Fruit fly (Drosophila melanogaster) whole organism, embryonic: ENCODE measurements around the gene CG31493.
A peak's percentile ranks its signal among the peaks of the same experiment; 100 is the strongest.

Source experiments
- Awh ChIP-seq: fragments of 200-800 bp; sonication (Bioruptor generic); IDR thresholded peaks from 2 replicates; pipeline ENCODE4, ENCODE4 v1.3.6; 2022; ENCODE audit warnings: missing biosample characterization, missing genetic modification characterization
- Bgb ChIP-seq: fragments of 200-800 bp; sonication (Bioruptor generic); IDR thresholded peaks from 2 replicates; pipeline ENCODE4 v1.3.6; 2022; ENCODE audit warnings: missing biosample characterization, missing genetic modification characterization; ENCODE audit not compliant: partially characterized antibody
- Bteb2 ChIP-seq: fragments of 200-800 bp; sonication (Bioruptor generic); optimal IDR thresholded peaks from 2 replicates; lab custom pipeline; 2016; ENCODE audit warnings: missing biosample characterization, missing genetic modification characterization
- CG10147 ChIP-seq: fragments of 200-800 bp; sonication (Bioruptor generic); optimal IDR thresholded peaks from 2 replicates; lab custom pipeline; 2019; ENCODE audit warnings: missing biosample characterization, mild to moderate bottlenecking, missing genetic modification characterization, moderate library complexity
- CG10979 ChIP-seq: fragments of 200-800 bp; sonication (Bioruptor generic); optimal IDR thresholded peaks from 2 replicates; lab custom pipeline; 2018; ENCODE audit warnings: missing biosample characterization, mild to moderate bottlenecking, missing genetic modification characterization, moderate library complexity
- CG11085 ChIP-seq: fragments of 200-800 bp; sonication (Bioruptor generic); IDR thresholded peaks from 2 replicates; pipeline ENCODE4 v1.3.6; 2022; ENCODE audit warnings: missing biosample characterization, missing genetic modification characterization
- CG11398 ChIP-seq: fragments of 200-800 bp; sonication (Bioruptor generic); optimal IDR thresholded peaks from 2 replicates; lab custom pipeline; 2016; ENCODE audit warnings: missing biosample characterization, missing genetic modification characterization
- CG1233 ChIP-seq: fragments of 200-800 bp; sonication (Bioruptor generic); optimal IDR thresholded peaks from 4 replicates; lab custom pipeline; 2018; ENCODE audit warnings: missing biosample characterization, mild to moderate bottlenecking, missing genetic modification characterization
- CG13296 ChIP-seq: fragments of 200-800 bp; sonication (Bioruptor generic); optimal IDR thresholded peaks from 3 replicates; lab custom pipeline; 2018; ENCODE audit warnings: missing biosample characterization, mild to moderate bottlenecking, missing genetic modification characterization
- CG15011 ChIP-seq: fragments of 200-800 bp; sonication (Bioruptor generic); optimal IDR thresholded peaks from 3 replicates; lab custom pipeline; 2018; ENCODE audit warnings: missing biosample characterization, mild to moderate bottlenecking, missing genetic modification characterization
- CG1647 ChIP-seq: fragments of 200-800 bp; sonication (Bioruptor generic); optimal IDR thresholded peaks from 3 replicates; lab custom pipeline; 2016; ENCODE audit warnings: missing biosample characterization, missing genetic modification characterization
- CG18262 ChIP-seq: fragments of 200-800 bp; optimal IDR thresholded peaks from 3 replicates; lab custom pipeline; 2019; ENCODE audit warnings: missing biosample characterization, mild to moderate bottlenecking, missing genetic modification characterization, moderate library complexity
- CG18476 ChIP-seq: fragments of 200-800 bp; sonication (Bioruptor generic); optimal IDR thresholded peaks from 2 replicates; lab custom pipeline; 2016; ENCODE audit warnings: missing biosample characterization, mild to moderate bottlenecking, missing genetic modification characterization
- CG34422 ChIP-seq: fragments of 200-800 bp; sonication (Bioruptor generic); IDR thresholded peaks from 3 replicates; pipeline ENCODE4 v1.3.6; 2022; ENCODE audit warnings: missing biosample characterization, missing genetic modification characterization
- CG3726 ChIP-seq: fragments of 200-800 bp; sonication (Bioruptor generic); IDR thresholded peaks from 3 replicates; pipeline ENCODE4, ENCODE4 v1.3.6; 2022; ENCODE audit warnings: missing biosample characterization, missing genetic modification characterization
- CG3847 ChIP-seq: fragments of 200-800 bp; sonication (Bioruptor generic); IDR thresholded peaks from 2 replicates; pipeline ENCODE4 v1.3.6; 2022; ENCODE audit warnings: missing biosample characterization, missing genetic modification characterization
- CG7556 ChIP-seq: fragments of 200-800 bp; sonication (Bioruptor generic); optimal IDR thresholded peaks from 2 replicates; lab custom pipeline; 2017; ENCODE audit warnings: missing biosample characterization, mild to moderate bottlenecking, missing genetic modification characterization
- CG7745 ChIP-seq: fragments of 200-800 bp; sonication (Bioruptor generic); optimal IDR thresholded peaks from 2 replicates; lab custom pipeline; 2018; ENCODE audit warnings: missing biosample characterization, mild to moderate bottlenecking, missing genetic modification characterization, moderate library complexity
- CkIIα-i1 ChIP-seq: fragments of 200-800 bp; sonication (Bioruptor generic); IDR thresholded peaks from 2 replicates; pipeline ENCODE4 v1.3.6; 2022; ENCODE audit warnings: missing biosample characterization, missing genetic modification characterization
- CoRest ChIP-seq: fragments of 200-800 bp; sonication (Bioruptor generic); optimal IDR thresholded peaks from 3 replicates; lab custom pipeline; 2018; ENCODE audit warnings: missing biosample characterization, mild to moderate bottlenecking, missing genetic modification characterization, moderate library complexity
- D ChIP-seq, 2 experiments: fragments of 200-800 bp in 1 of 2; fragments of >200 bp in 1 of 2; sonication (Bioruptor generic) in 1 of 2; optimal IDR thresholded peaks; 2 replicates in 1 of 2; 3 replicates in 1 of 2; lab custom pipeline; 2017; ENCODE audit warnings: mild to moderate bottlenecking in 1 of 2, missing biosample characterization in 1 of 2, missing genetic modification characterization in 1 of 2, missing genetic modification reagents in 1 of 2
- Dbx ChIP-seq: fragments of 200-800 bp; sonication (Bioruptor generic); IDR thresholded peaks from 3 replicates; pipeline ENCODE4 v1.3.6; 2022; ENCODE audit warnings: missing biosample characterization, missing genetic modification characterization
- HmgD ChIP-seq: fragments of 200-800 bp; sonication (Bioruptor generic); optimal IDR thresholded peaks from 3 replicates; lab custom pipeline; 2016; ENCODE audit warnings: missing biosample characterization, missing genetic modification characterization
- Hr3 ChIP-seq: fragments of 200-800 bp; sonication (Bioruptor generic); optimal IDR thresholded peaks from 3 replicates; lab custom pipeline; 2016; ENCODE audit warnings: missing biosample characterization, missing genetic modification characterization
- Hr51 ChIP-seq, 2 experiments: fragments of 200-800 bp; sonication (Bioruptor generic); optimal IDR thresholded peaks; 2 replicates in 1 of 2; 3 replicates in 1 of 2; lab custom pipeline; 2016 to 2018; ENCODE audit warnings: missing biosample characterization in 2 of 2, missing genetic modification characterization in 2 of 2, mild to moderate bottlenecking in 1 of 2, moderate library complexity in 1 of 2
- Lhr ChIP-seq: fragments of 200-800 bp; sonication (Bioruptor generic); optimal IDR thresholded peaks from 3 replicates; lab custom pipeline; 2017; ENCODE audit warnings: mild to moderate bottlenecking, missing biosample characterization, missing genetic modification reagents, missing genetic modification characterization
- MBD-R2 ChIP-seq: fragments of 200-800 bp; sonication (Bioruptor generic); IDR thresholded peaks from 2 replicates; pipeline ENCODE4 v1.3.6; 2022; ENCODE audit warnings: missing biosample characterization, missing genetic modification characterization
- Nf-YC ChIP-seq: fragments of 200-800 bp; optimal IDR thresholded peaks from 3 replicates; lab custom pipeline; 2019; ENCODE audit warnings: missing biosample characterization, mild to moderate bottlenecking, missing genetic modification characterization, moderate library complexity
- NfI ChIP-seq: fragments of 200-800 bp; sonication (Bioruptor generic); optimal IDR thresholded peaks from 3 replicates; lab custom pipeline; 2018; ENCODE audit warnings: missing biosample characterization, mild to moderate bottlenecking, missing genetic modification characterization, moderate library complexity
- caup ChIP-seq: fragments of 200-800 bp; sonication (Bioruptor generic); optimal IDR thresholded peaks from 3 replicates; lab custom pipeline; 2017; ENCODE audit warnings: missing biosample characterization, mild to moderate bottlenecking, missing genetic modification characterization, moderate library complexity; ENCODE audit not compliant: severe bottlenecking
- cg ChIP-seq: fragments of 200-800 bp; sonication (Bioruptor generic); optimal IDR thresholded peaks from 3 replicates; lab custom pipeline; 2019; ENCODE audit warnings: missing biosample characterization, mild to moderate bottlenecking, missing genetic modification characterization, moderate library complexity
- chif ChIP-seq, 2 experiments: fragments of 200-800 bp; sonication (Bioruptor generic); optimal IDR thresholded peaks; 3 replicates each; lab custom pipeline; 2016; ENCODE audit warnings: missing biosample characterization in 2 of 2, missing genetic modification characterization in 2 of 2
- corto ChIP-seq: fragments of 200-800 bp; sonication (Bioruptor generic); optimal IDR thresholded peaks from 2 replicates; lab custom pipeline; 2016; ENCODE audit warnings: missing biosample characterization, mild to moderate bottlenecking, missing genetic modification characterization, moderate library complexity
- crol ChIP-seq: fragments of 200-800 bp; sonication (Bioruptor generic); IDR thresholded peaks from 2 replicates; pipeline ENCODE4 v1.3.6; 2022; ENCODE audit warnings: missing biosample characterization, missing genetic modification characterization
- exex ChIP-seq: fragments of 200-800 bp; sonication (Bioruptor generic); optimal IDR thresholded peaks from 4 replicates; lab custom pipeline; 2018; ENCODE audit warnings: missing biosample characterization, mild to moderate bottlenecking, missing genetic modification characterization, moderate library complexity
- gcm ChIP-seq: fragments of 200-800 bp; sonication (Bioruptor generic); optimal IDR thresholded peaks from 2 replicates; lab custom pipeline; 2019; ENCODE audit warnings: missing biosample characterization, mild to moderate bottlenecking, missing genetic modification characterization, moderate library complexity
- hth ChIP-seq: fragments of >200 bp; optimal IDR thresholded peaks from 2 replicates; lab custom pipeline; 2017; ENCODE audit warnings: inconsistent platforms
- kni ChIP-seq: fragments of 200-800 bp; sonication (Bioruptor generic); optimal IDR thresholded peaks from 3 replicates; lab custom pipeline; 2017; ENCODE audit warnings: mild to moderate bottlenecking, missing biosample characterization, missing genetic modification reagents, missing genetic modification characterization
- knrl ChIP-seq: fragments of 200-800 bp; sonication (Bioruptor generic); IDR thresholded peaks from 3 replicates; pipeline ENCODE4 v1.3.6; 2022; ENCODE audit warnings: missing biosample characterization, missing genetic modification characterization; ENCODE audit not compliant: partially characterized antibody
- maf-S ChIP-seq: fragments of 200-800 bp; sonication (Bioruptor generic); optimal IDR thresholded peaks from 2 replicates; lab custom pipeline; 2016; ENCODE audit warnings: missing biosample characterization, missing genetic modification characterization
- nau ChIP-seq: fragments of 200-800 bp; sonication (Bioruptor generic); optimal IDR thresholded peaks from 3 replicates; lab custom pipeline; 2017; ENCODE audit warnings: missing biosample characterization, mild to moderate bottlenecking, missing genetic modification characterization, missing genetic modification reagents
- oc ChIP-seq: fragments of 200-800 bp; sonication (Bioruptor generic); optimal IDR thresholded peaks from 2 replicates; lab custom pipeline; 2018; ENCODE audit warnings: missing biosample characterization, mild to moderate bottlenecking, missing genetic modification characterization, moderate library complexity
- p53 ChIP-seq: fragments of 200-800 bp; sonication (Bioruptor generic); optimal IDR thresholded peaks from 2 replicates; lab custom pipeline; 2016; ENCODE audit warnings: missing biosample characterization, missing genetic modification characterization
- slou ChIP-seq: fragments of 200-800 bp; sonication (Bioruptor generic); optimal IDR thresholded peaks from 3 replicates; lab custom pipeline; 2016; ENCODE audit warnings: missing biosample characterization, missing genetic modification characterization
- sqz ChIP-seq: fragments of 200-800 bp; sonication (Bioruptor generic); optimal IDR thresholded peaks from 3 replicates; lab custom pipeline; 2018; ENCODE audit warnings: missing biosample characterization, mild to moderate bottlenecking, missing genetic modification characterization
- stc ChIP-seq: fragments of 200-800 bp; sonication (Bioruptor generic); IDR thresholded peaks from 2 replicates; pipeline ENCODE4 v1.3.6; 2022; ENCODE audit warnings: missing biosample characterization, missing genetic modification characterization
- twi ChIP-seq: fragments of 200-800 bp; optimal IDR thresholded peaks from 2 replicates; lab custom pipeline; 2019; ENCODE audit warnings: missing biosample characterization, mild to moderate bottlenecking, missing genetic modification characterization, moderate library complexity
- unpg ChIP-seq: fragments of 200-800 bp; sonication (Bioruptor generic); optimal IDR thresholded peaks from 3 replicates; lab custom pipeline; 2018; ENCODE audit warnings: missing biosample characterization, mild to moderate bottlenecking, missing genetic modification characterization, moderate library complexity

CG31493 gene

dm6 chr3R:7102853-7103833, 28.2 kb upstream of the CG31493 start (continued):
- TF ChIP-seq Lhr, result no peak
- no peak for TF ChIP-seq Dbx (GFP tag; lab: Robert Waterston, UW)
- TF ChIP-seq CG3726 (GFP tag; lab: Robert Waterston, UW), result no peak
- TF ChIP-seq Nf-YC, result no peak
- no peak for TF ChIP-seq CG1233 (GFP tag; lab: Kevin White, UChicago)
- no peak for TF ChIP-seq CG1647 (GFP tag; lab: Kevin White, UChicago)
- peak; percentile 91 for TF ChIP-seq crol
- TF ChIP-seq slou (GFP tag; lab: Kevin White, UChicago), result no peak
- TF ChIP-seq CoRest (tag; lab: Kevin White, UChicago), result no peak
- no peak for TF ChIP-seq hth (lab: Kevin White, UChicago)
- TF ChIP-seq Hr51 (GFP tag; optimal IDR thresholded peaks at IDR 0.05; lab: Kevin White, UChicago), result no peak
- TF ChIP-seq knrl (GFP tag; lab: Robert Waterston, UW), result no peak
- TF ChIP-seq chif (GFP tag; optimal IDR thresholded peaks at IDR 0.05; lab: Kevin White, UChicago), result no peak
- TF ChIP-seq CG10147 (GFP tag; lab: Kevin White, UChicago), result no peak
- peak; percentile 71 for TF ChIP-seq kni (GFP tag; lab: Kevin White, UChicago)
- TF ChIP-seq maf-S (GFP tag; lab: Kevin White, UChicago), result no peak
- TF ChIP-seq CG15011 (GFP tag; lab: Kevin White, UChicago), result no peak
- no peak for TF ChIP-seq CG10979 (tag; lab: Kevin White, UChicago)
- TF ChIP-seq CG18476 (GFP tag; lab: Kevin White, UChicago), result no peak
- TF ChIP-seq NfI (GFP tag; lab: Kevin White, UChicago), result no peak
- TF ChIP-seq gcm, result peak; percentile 89
- TF ChIP-seq Bgb (GFP tag; lab: Robert Waterston, UW), result no peak
- TF ChIP-seq CG34422, result no peak
- no peak for TF ChIP-seq CG11398
- no peak for TF ChIP-seq CkIIα-i1 (GFP tag; lab: Robert Waterston, UW)
- peak; percentile 57 for TF ChIP-seq oc
- no peak for TF ChIP-seq unpg (GFP tag; lab: Kevin White, UChicago)
- no peak for TF ChIP-seq CG18262 (tag; lab: Kevin White, UChicago)
- TF ChIP-seq caup, result no peak
- TF ChIP-seq Bteb2 (GFP tag; lab: Kevin White, UChicago), result no peak
- TF ChIP-seq nau (GFP tag; lab: Kevin White, UChicago), result no peak
- TF ChIP-seq CG3847 (GFP tag; lab: Robert Waterston, UW), result no peak
- peak; percentile 4 for TF ChIP-seq corto (GFP tag; lab: Kevin White, UChicago)
- peak; percentile 94 for TF ChIP-seq twi (tag; lab: Kevin White, UChicago)
- no peak for TF ChIP-seq Hr3 (GFP tag; lab: Kevin White, UChicago)
- no peak for TF ChIP-seq p53 (GFP tag; lab: Kevin White, UChicago)
- TF ChIP-seq cg (GFP tag; lab: Kevin White, UChicago), result peak; percentile 98
- TF ChIP-seq CG11085 (GFP tag; lab: Robert Waterston, UW), result no peak
- no peak; the same call in 1 of the 2 replicates for TF ChIP-seq stc
- no peak for TF ChIP-seq MBD-R2 (GFP tag; lab: Robert Waterston, UW)
- TF ChIP-seq HmgD (GFP tag; lab: Kevin White, UChicago), result no peak
- peak; percentile 84 for TF ChIP-seq sqz
- no peak for TF ChIP-seq CG7745
- no peak for TF ChIP-seq D (optimal IDR thresholded peaks at IDR 0.05; lab: Kevin White, UChicago)
- TF ChIP-seq D (GFP tag; optimal IDR thresholded peaks at IDR 0.05; lab: Kevin White, UChicago), result no peak
- no peak for TF ChIP-seq CG7556 (GFP tag; lab: Kevin White, UChicago)
- TF ChIP-seq Awh (GFP tag; lab: Robert Waterston, UW), result no peak; the same call in 1 of the 2 replicates
- TF ChIP-seq CG13296 (GFP tag; lab: Kevin White, UChicago), result no peak
- no peak for TF ChIP-seq exex
